Worm (Caenorhabditis elegans): ENCODE results near the gene somi-1.

Gene somi-1

ce11 chrV:13369663-13370062 is 21.5 kb downstream of the somi-1 start:
- TF ChIP-seq mls-2 (tag; optimal IDR thresholded peaks at IDR 0.05) (no peak), ceh-39 (tag; optimal IDR thresholded peaks at IDR 0.05) (no peak), hlh-1 (tag; optimal IDR thresholded peaks at IDR 0.05) (no peak), nhr-28 (tag; optimal IDR thresholded peaks at IDR 0.05) (no peak), nhr-2 (tag; optimal IDR thresholded peaks at IDR 0.05) (no peak), snpc-4 (tag; optimal IDR thresholded peaks at IDR 0.05) (no peak), ceh-83 (GFP tag; optimal IDR thresholded peaks at IDR 0.05) (no peak), unc-62 (GFP tag; optimal IDR thresholded peaks at IDR 0.05) (no peak), ceh-43 (GFP tag; optimal IDR thresholded peaks at IDR 0.05) (no peak), ces-1 (GFP tag; optimal IDR thresholded peaks at IDR 0.05) (no peak), ham-2 (GFP tag; optimal IDR thresholded peaks at IDR 0.05) (no peak), sptf-1 (tag; optimal IDR thresholded peaks at IDR 0.05) (no peak), ztf-11 (tag; optimal IDR thresholded peaks at IDR 0.05) (no peak), lin-13 (tag; optimal IDR thresholded peaks at IDR 0.05) (no peak), flh-1 (GFP tag; optimal IDR thresholded peaks at IDR 0.05) (no peak), unc-120 (tag; optimal IDR thresholded peaks at IDR 0.05; ENCODE audit: poor library complexity, severe bottlenecking) (no peak)

ce11 chrV:13367024-13367423 is 24.2 kb downstream of the somi-1 start, which contains the start of gene srx-125:
Gene srx-125, plus strand, starts transcription at chrV:13367324.
- TF ChIP-seq nhr-2 (tag; optimal IDR thresholded peaks at IDR 0.05), result no peak
- TF ChIP-seq ceh-83 (GFP tag; optimal IDR thresholded peaks at IDR 0.05), result no peak
- TF ChIP-seq elt-1 (tag; optimal IDR thresholded peaks at IDR 0.05; ENCODE audit: borderline replicate concordance, insufficient read depth), result no peak
- no peak for TF ChIP-seq nhr-76 (tag; optimal IDR thresholded peaks at IDR 0.05)
- no peak for TF ChIP-seq unc-39 (tag; optimal IDR thresholded peaks at IDR 0.05)
- no peak for TF ChIP-seq cnd-1 (tag; optimal IDR thresholded peaks at IDR 0.05)
- no peak for TF ChIP-seq lin-32 (GFP tag; optimal IDR thresholded peaks at IDR 0.05)
- TF ChIP-seq unc-62 (GFP tag; optimal IDR thresholded peaks at IDR 0.05), result no peak
- no peak for TF ChIP-seq ces-1 (GFP tag; optimal IDR thresholded peaks at IDR 0.05)
- TF ChIP-seq tbx-8 (GFP tag; optimal IDR thresholded peaks at IDR 0.05), result no peak
- no peak for TF ChIP-seq unc-120 (tag; optimal IDR thresholded peaks at IDR 0.05; ENCODE audit: poor library complexity, severe bottlenecking)

ce11 chrV:13366488-13366887 is 24.7 kb downstream of the somi-1 start:
- TF ChIP-seq mab-5 (tag; optimal IDR thresholded peaks at IDR 0.05) (no peak), lsy-2 (tag; optimal IDR thresholded peaks at IDR 0.05) (no peak), mls-2 (tag; optimal IDR thresholded peaks at IDR 0.05) (no peak), nhr-2 (tag; optimal IDR thresholded peaks at IDR 0.05) (no peak), ces-1 (GFP tag; optimal IDR thresholded peaks at IDR 0.05) (no peak), flh-1 (GFP tag; optimal IDR thresholded peaks at IDR 0.05) (no peak), M03D4.4 (tag; optimal IDR thresholded peaks at IDR 0.05) (no peak), lin-32 (GFP tag; optimal IDR thresholded peaks at IDR 0.05) (no peak), snpc-4 (tag; optimal IDR thresholded peaks at IDR 0.05) (no peak)

- TF ChIP-seq cnd-1 (tag; optimal IDR thresholded peaks at IDR 0.05) (no peak), drap-1 (GFP tag; optimal IDR thresholded peaks at IDR 0.05) (no peak), unc-120 (tag; optimal IDR thresholded peaks at IDR 0.05; ENCODE audit: poor library complexity, severe bottlenecking) (no peak), unc-62 (GFP tag; optimal IDR thresholded peaks at IDR 0.05) (no peak), sptf-1 (tag; optimal IDR thresholded peaks at IDR 0.05) (no peak), mep-1 (tag; optimal IDR thresholded peaks at IDR 0.05) (no peak), ceh-39 (tag; optimal IDR thresholded peaks at IDR 0.05) (no peak), mab-5 (tag; optimal IDR thresholded peaks at IDR 0.05) (no peak), bed-3 (GFP tag; optimal IDR thresholded peaks at IDR 0.05) (no peak), elt-1 (tag; optimal IDR thresholded peaks at IDR 0.05; ENCODE audit: borderline replicate concordance, insufficient read depth) (no peak), elt-3 (tag; optimal IDR thresholded peaks at IDR 0.05) (no peak), blmp-1 (tag; optimal IDR thresholded peaks at IDR 0.05) (no peak), lsy-2 (tag; optimal IDR thresholded peaks at IDR 0.05) (no peak), mls-2 (tag; optimal IDR thresholded peaks at IDR 0.05) (no peak), nhr-237 (tag; optimal IDR thresholded peaks at IDR 0.05) (no peak), nhr-76 (tag; optimal IDR thresholded peaks at IDR 0.05) (no peak), tbx-8 (GFP tag; optimal IDR thresholded peaks at IDR 0.05) (no peak), nhr-12 (tag; optimal IDR thresholded peaks at IDR 0.05) (no peak), snpc-4 (tag; optimal IDR thresholded peaks at IDR 0.05) (no peak), lin-32 (GFP tag; optimal IDR thresholded peaks at IDR 0.05) (no peak)
These were observed 27.0 kb downstream of the somi-1 start for ce11 chrV:13364227-13364626.

ce11 chrV:13363415-13363814 is 27.8 kb downstream of the somi-1 start, which contains the start of gene srg-46:
Gene srg-46, plus strand, starts transcription at chrV:13363715.
- no peak for TF ChIP-seq ces-1 (GFP tag; optimal IDR thresholded peaks at IDR 0.05)
- TF ChIP-seq zip-8 (tag; optimal IDR thresholded peaks at IDR 0.05), result no peak
- TF ChIP-seq bed-3 (GFP tag; optimal IDR thresholded peaks at IDR 0.05), result no peak
- no peak for TF ChIP-seq mls-2 (tag; optimal IDR thresholded peaks at IDR 0.05)
- no peak for TF ChIP-seq snpc-4 (tag; optimal IDR thresholded peaks at IDR 0.05)
- TF ChIP-seq flh-1 (GFP tag; optimal IDR thresholded peaks at IDR 0.05), result no peak
- TF ChIP-seq unc-62 (GFP tag; optimal IDR thresholded peaks at IDR 0.05), result no peak
- no peak for TF ChIP-seq nhr-237 (tag; optimal IDR thresholded peaks at IDR 0.05)
- TF ChIP-seq lsy-2 (tag; optimal IDR thresholded peaks at IDR 0.05), result no peak
- TF ChIP-seq nhr-28 (tag; optimal IDR thresholded peaks at IDR 0.05), result no peak

All from whole organism, mixed stage, embryonic.